Fruit fly (Drosophila melanogaster) Kc167 (cell line): ENCODE measurements around the gene RpL24-like.

ENCODE experiments used
- Myc ChIP-seq: fragments of >200 bp; optimal IDR thresholded peaks from 2 replicates; lab custom pipeline; 2017; ENCODE audit warnings: missing external identifiers
- h ChIP-seq: fragments of >200 bp; optimal IDR thresholded peaks from 3 replicates; lab custom pipeline; 2018; ENCODE audit warnings: missing external identifiers
- psq ChIP-seq: fragments of >200 bp; optimal IDR thresholded peaks from 2 replicates; lab custom pipeline; 2017; ENCODE audit warnings: missing external identifiers

DNA sequence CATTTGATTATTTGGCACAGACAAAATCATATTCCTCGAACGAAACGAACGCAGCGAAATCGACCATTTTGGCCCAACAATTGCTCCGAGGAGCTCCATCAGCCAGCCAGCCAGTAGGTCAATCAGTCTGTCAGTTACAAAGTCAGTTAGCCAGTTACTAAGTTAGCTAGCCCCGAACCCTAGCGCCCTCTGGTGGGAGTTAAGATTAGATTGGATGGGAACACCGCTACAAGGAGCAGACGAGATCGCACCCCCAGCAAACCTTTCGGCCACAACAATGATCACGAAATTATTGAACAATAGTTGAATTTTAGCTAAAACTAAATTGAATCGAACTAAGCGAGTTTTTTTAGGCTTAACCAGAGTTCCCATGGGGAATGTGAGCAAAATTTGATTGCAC is 37.5 kb downstream of the RpL24-like start:
- TF ChIP-seq h (lab: Kevin White, UChicago) (no peak), psq (lab: Kevin White, UChicago) (no peak), Myc (lab: Kevin White, UChicago) (no peak)
